Worm (Caenorhabditis elegans) whole organism, late embryonic: ENCODE data around the gene oac-42.
A peak's percentile ranks its signal among the peaks of the same experiment; 100 is the strongest.

ENCODE experiments used
- C38D4.7 ChIP-seq: fragments of 200-800 bp; sonication (Bioruptor generic); optimal IDR thresholded peaks from 2 replicates; lab custom pipeline; 2018; ENCODE audit warnings: mild to moderate bottlenecking, missing genetic modification characterization, moderate library complexity, missing compliant biosample characterization
- F13H6.1 ChIP-seq: sonication (generic microtip); optimal IDR thresholded peaks from 2 replicates; lab custom pipeline; 2016; ENCODE audit warnings: missing genetic modification characterization, missing compliant biosample characterization
- K02D7.2 ChIP-seq: sonication (generic microtip); optimal IDR thresholded peaks from 2 replicates; lab custom pipeline; 2017; ENCODE audit warnings: mild to moderate bottlenecking, missing genetic modification characterization, missing compliant biosample characterization
- K09A11.1 ChIP-seq: sonication (generic microtip); optimal IDR thresholded peaks from 2 replicates; lab custom pipeline; 2017; ENCODE audit warnings: antibody characterized with exemption, mild to moderate bottlenecking, missing genetic modification characterization, missing compliant biosample characterization; ENCODE audit not compliant: insufficient read depth
- T23F11.4 ChIP-seq: fragments of 200-800 bp; sonication (Bioruptor generic); optimal IDR thresholded peaks from 2 replicates; lab custom pipeline; 2018; ENCODE audit warnings: mild to moderate bottlenecking, missing genetic modification characterization, missing compliant biosample characterization
- ahr-1 ChIP-seq: sonication (generic microtip); optimal IDR thresholded peaks from 2 replicates; lab custom pipeline; 2016; ENCODE audit warnings: missing genetic modification characterization, missing compliant biosample characterization
- ceh-19 ChIP-seq: fragments of 200-800 bp; sonication (Bioruptor generic); optimal IDR thresholded peaks from 2 replicates; lab custom pipeline; 2018; ENCODE audit warnings: mild to moderate bottlenecking, missing genetic modification characterization, missing compliant biosample characterization
- ceh-24 ChIP-seq: sonication (generic microtip); optimal IDR thresholded peaks from 2 replicates; lab custom pipeline; 2016; ENCODE audit warnings: mild to moderate bottlenecking, missing genetic modification characterization, missing compliant biosample characterization
- ceh-30 ChIP-seq: fragments of 150-350 bp; optimal IDR thresholded peaks from 2 replicates; lab custom pipeline; 2014; ENCODE audit warnings: missing biosample characterization, missing genetic modification characterization
- ceh-34 ChIP-seq: sonication (generic microtip); optimal IDR thresholded peaks from 2 replicates; lab custom pipeline; 2016; ENCODE audit warnings: mild to moderate bottlenecking, missing genetic modification characterization, missing compliant biosample characterization
- ceh-48 ChIP-seq: sonication (generic microtip); optimal IDR thresholded peaks from 2 replicates; lab custom pipeline; 2016; ENCODE audit warnings: missing genetic modification characterization, inconsistent platforms, missing compliant biosample characterization
- ceh-6 ChIP-seq: fragments of 200-800 bp; sonication (Bioruptor generic); optimal IDR thresholded peaks from 2 replicates; lab custom pipeline; 2018; ENCODE audit warnings: mild to moderate bottlenecking, missing genetic modification characterization, missing compliant biosample characterization
- ceh-9 ChIP-seq: sonication (generic microtip); optimal IDR thresholded peaks from 2 replicates; lab custom pipeline; 2016; ENCODE audit warnings: mild to moderate bottlenecking, missing genetic modification characterization, inconsistent platforms, missing compliant biosample characterization
- che-1 ChIP-seq: sonication (generic microtip); optimal IDR thresholded peaks from 2 replicates; lab custom pipeline; 2016; ENCODE audit warnings: mild to moderate bottlenecking, missing genetic modification characterization, missing compliant biosample characterization
- dmd-4 ChIP-seq: sonication (generic microtip); optimal IDR thresholded peaks from 2 replicates; lab custom pipeline; 2016; ENCODE audit warnings: borderline replicate concordance, missing genetic modification characterization, missing compliant biosample characterization
- dve-1 ChIP-seq: sonication (generic microtip); optimal IDR thresholded peaks from 2 replicates; lab custom pipeline; 2017; ENCODE audit warnings: antibody characterized with exemption, mild to moderate bottlenecking, missing genetic modification characterization, missing compliant biosample characterization
- elt-2 ChIP-seq: sonication (generic microtip); optimal IDR thresholded peaks from 2 replicates; lab custom pipeline; 2016; ENCODE audit warnings: missing genetic modification reagents, missing genetic modification characterization, missing compliant biosample characterization
- elt-4 ChIP-seq: sonication (generic microtip); optimal IDR thresholded peaks from 2 replicates; lab custom pipeline; 2016; ENCODE audit warnings: missing genetic modification characterization, missing compliant biosample characterization
- ets-4 ChIP-seq: sonication (generic microtip); optimal IDR thresholded peaks from 2 replicates; lab custom pipeline; 2016; ENCODE audit warnings: missing genetic modification characterization, missing compliant biosample characterization
- eyg-1 ChIP-seq: sonication (generic microtip); optimal IDR thresholded peaks from 2 replicates; lab custom pipeline; 2016; ENCODE audit warnings: missing genotype, missing genetic modification characterization, missing compliant biosample characterization
- fkh-10 ChIP-seq: fragments of 150-350 bp; optimal IDR thresholded peaks from 2 replicates; lab custom pipeline; 2014; ENCODE audit warnings: missing biosample characterization, missing genetic modification reagents, missing genetic modification characterization
- hlh-13 ChIP-seq: fragments of 200-800 bp; sonication (Bioruptor generic); optimal IDR thresholded peaks from 2 replicates; lab custom pipeline; 2018; ENCODE audit warnings: mild to moderate bottlenecking, missing genetic modification characterization, missing compliant biosample characterization
- hlh-15 ChIP-seq: sonication (generic microtip); optimal IDR thresholded peaks from 2 replicates; lab custom pipeline; 2016; ENCODE audit warnings: missing genetic modification characterization, missing compliant biosample characterization
- hlh-30 ChIP-seq: sonication (generic microtip); optimal IDR thresholded peaks from 2 replicates; lab custom pipeline; 2017; ENCODE audit warnings: antibody characterized with exemption, missing genetic modification characterization, missing compliant biosample characterization; ENCODE audit not compliant: insufficient read depth
- hlh-6 ChIP-seq: sonication (generic microtip); optimal IDR thresholded peaks from 2 replicates; lab custom pipeline; 2016; ENCODE audit warnings: missing genotype, missing genetic modification characterization, missing compliant biosample characterization
- hlh-8 ChIP-seq: sonication (generic microtip); optimal IDR thresholded peaks from 2 replicates; lab custom pipeline; 2016; ENCODE audit warnings: missing genotype, missing genetic modification characterization, missing compliant biosample characterization
- madf-2 ChIP-seq: sonication (generic microtip); optimal IDR thresholded peaks from 2 replicates; lab custom pipeline; 2017; ENCODE audit warnings: missing genetic modification characterization, missing compliant biosample characterization
- mec-3 ChIP-seq: sonication (generic microtip); optimal IDR thresholded peaks from 2 replicates; lab custom pipeline; 2016; ENCODE audit warnings: borderline replicate concordance, missing genetic modification characterization, missing compliant biosample characterization
- nhr-11 ChIP-seq: fragments of 150-350 bp; optimal IDR thresholded peaks from 2 replicates; lab custom pipeline; 2014; ENCODE audit warnings: missing biosample characterization, missing genetic modification characterization
- nhr-232 ChIP-seq: sonication (generic microtip); optimal IDR thresholded peaks from 2 replicates; lab custom pipeline; 2016; ENCODE audit warnings: missing genetic modification characterization, missing compliant biosample characterization
- npax-4 ChIP-seq: sonication (generic microtip); optimal IDR thresholded peaks from 2 replicates; lab custom pipeline; 2016; ENCODE audit warnings: missing genetic modification characterization, missing compliant biosample characterization
- odd-2 ChIP-seq: sonication (generic microtip); optimal IDR thresholded peaks from 2 replicates; lab custom pipeline; 2017; ENCODE audit warnings: antibody characterized with exemption, mild to moderate bottlenecking, missing genetic modification characterization, missing compliant biosample characterization
- pag-3 ChIP-seq: sonication (generic microtip); optimal IDR thresholded peaks from 2 replicates; lab custom pipeline; 2016; ENCODE audit warnings: missing compliant biosample characterization, missing genetic modification characterization, borderline replicate concordance
- pat-9 ChIP-seq: fragments of 200-800 bp; sonication (Bioruptor generic); optimal IDR thresholded peaks from 2 replicates; lab custom pipeline; 2018; ENCODE audit warnings: mild to moderate bottlenecking, missing genetic modification characterization, moderate library complexity, missing compliant biosample characterization
- pha-4 ChIP-seq: fragments of 150-350 bp; optimal IDR thresholded peaks from 2 replicates; lab custom pipeline; 2018; ENCODE audit warnings: missing biosample characterization, missing genetic modification reagents, missing genetic modification characterization
- pqm-1 ChIP-seq: sonication (generic microtip); optimal IDR thresholded peaks from 2 replicates; lab custom pipeline; 2016; ENCODE audit warnings: missing genetic modification characterization, missing compliant biosample characterization
- ref-2 ChIP-seq: sonication (generic microtip); optimal IDR thresholded peaks from 2 replicates; lab custom pipeline; 2016; ENCODE audit warnings: missing genetic modification characterization, missing compliant biosample characterization
- rnt-1 ChIP-seq: sonication (generic microtip); optimal IDR thresholded peaks from 2 replicates; lab custom pipeline; 2016; ENCODE audit warnings: missing genetic modification characterization, missing compliant biosample characterization
- sox-4 ChIP-seq: sonication (generic microtip); optimal IDR thresholded peaks from 2 replicates; lab custom pipeline; 2017; ENCODE audit warnings: mild to moderate bottlenecking, missing genetic modification characterization, inconsistent platforms, missing compliant biosample characterization
- syd-9 ChIP-seq: sonication (generic microtip); optimal IDR thresholded peaks from 2 replicates; lab custom pipeline; 2016; ENCODE audit warnings: mild to moderate bottlenecking, missing genetic modification characterization, moderate library complexity, missing compliant biosample characterization
- tbx-7 ChIP-seq: sonication (generic microtip); optimal IDR thresholded peaks from 2 replicates; lab custom pipeline; 2016; ENCODE audit warnings: missing genotype, missing genetic modification characterization, missing compliant biosample characterization
- unc-42 ChIP-seq: sonication (generic microtip); optimal IDR thresholded peaks from 2 replicates; lab custom pipeline; 2016; ENCODE audit warnings: missing genotype, missing genetic modification characterization, missing compliant biosample characterization
- unc-86 ChIP-seq: sonication (generic microtip); optimal IDR thresholded peaks from 2 replicates; lab custom pipeline; 2016; ENCODE audit warnings: missing genetic modification characterization, missing compliant biosample characterization
- ztf-16 ChIP-seq: sonication (generic microtip); optimal IDR thresholded peaks from 2 replicates; lab custom pipeline; 2017; ENCODE audit warnings: missing genetic modification characterization, missing compliant biosample characterization

Gene oac-42

DNA sequence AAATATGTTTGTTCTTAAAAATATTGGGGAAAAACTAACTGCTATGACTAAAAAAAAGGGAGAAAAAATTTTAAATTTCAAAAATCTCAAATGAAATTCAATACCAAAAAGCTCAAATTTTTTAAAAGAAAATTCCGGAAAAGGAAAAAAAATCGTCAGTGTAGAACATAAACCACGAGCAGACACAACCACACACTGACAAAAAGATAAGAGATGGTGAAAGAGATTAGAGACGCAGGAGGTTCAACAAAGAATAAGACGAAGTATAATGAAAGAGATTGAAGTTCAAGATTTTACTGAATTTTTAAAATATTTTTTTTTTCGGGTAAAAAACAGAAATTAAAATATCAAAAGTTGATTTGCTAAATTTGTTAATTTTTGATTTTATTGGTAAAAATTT is 4.6 kb downstream of the oac-42 start (continued):
- TF ChIP-seq mec-3 (no peak), npax-4 (tag; lab: Kevin White, UChicago) (no peak)
- TF ChIP-seq, all 69 proteins: peak for 0

DNA sequence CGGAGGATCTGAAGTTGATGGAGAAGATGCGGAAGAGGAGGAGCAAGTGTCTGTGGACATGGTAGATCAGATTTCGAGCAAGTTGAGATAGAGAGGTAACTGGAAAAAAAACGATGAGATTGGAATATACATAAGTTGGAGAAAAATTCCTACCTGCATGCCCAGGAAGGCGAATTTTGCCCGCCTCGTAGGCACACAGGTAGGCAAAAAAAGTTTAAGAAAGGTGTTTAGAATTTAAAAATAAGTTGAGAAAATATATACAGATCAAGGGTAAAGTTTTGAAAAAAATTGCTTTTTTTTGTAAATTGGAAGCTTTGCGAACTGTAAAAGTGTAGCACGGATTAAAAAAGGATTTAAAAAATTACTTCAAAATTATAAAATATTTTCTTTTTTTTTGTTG is 5.1 kb downstream of the oac-42 start, which contains the start of gene nhr-84:
TSS of gene nhr-84 (minus strand) at position 101 of the 400 bp plus-strand sequence.
- TF ChIP-seq unc-86 (tag; lab: Kevin White, UChicago), result no peak
- TF ChIP-seq dmd-4 (tag; lab: Kevin White, UChicago), result no peak

DNA sequence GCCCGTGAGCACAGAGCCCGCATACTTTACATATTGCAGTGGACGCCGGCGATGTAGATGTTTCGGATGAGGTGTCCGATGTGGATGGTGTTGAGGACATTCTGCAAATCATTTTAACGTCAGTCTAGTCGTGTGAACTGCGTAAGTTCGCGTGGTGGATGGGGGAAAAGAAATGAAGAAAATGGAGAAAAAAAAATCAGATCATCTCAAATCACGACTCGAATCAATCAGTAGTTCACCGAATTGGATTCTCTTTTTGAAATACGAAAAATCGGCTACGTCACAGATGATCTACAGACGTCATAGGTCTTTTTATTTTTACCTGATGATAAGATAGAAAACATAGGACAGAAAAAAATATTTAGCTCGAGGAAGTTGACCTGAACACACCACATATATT is 8.3 kb downstream of the oac-42 start, which contains the start of gene nhr-102:
TSS of gene nhr-102 (minus strand) at position 101 of the 400 bp plus-strand sequence.
- TF ChIP-seq F13H6.1 (tag; lab: Kevin White, UChicago), result no peak
- TF ChIP-seq ceh-30, result no peak
- no peak for TF ChIP-seq hlh-13 (GFP tag; lab: Kevin White, UChicago)
- TF ChIP-seq fkh-10 (GFP tag; lab: Kevin White, UChicago), result no peak
- TF ChIP-seq ets-4 (tag; lab: Kevin White, UChicago), result no peak
- TF ChIP-seq dmd-4 (tag; lab: Kevin White, UChicago), result no peak
- TF ChIP-seq nhr-232 (tag; lab: Kevin White, UChicago), result no peak
- no peak for TF ChIP-seq ztf-16 (tag; lab: Kevin White, UChicago)
- TF ChIP-seq syd-9 (tag; lab: Kevin White, UChicago), result no peak
- no peak for TF ChIP-seq mec-3
- TF ChIP-seq unc-42 (tag; lab: Kevin White, UChicago), result no peak

DNA sequence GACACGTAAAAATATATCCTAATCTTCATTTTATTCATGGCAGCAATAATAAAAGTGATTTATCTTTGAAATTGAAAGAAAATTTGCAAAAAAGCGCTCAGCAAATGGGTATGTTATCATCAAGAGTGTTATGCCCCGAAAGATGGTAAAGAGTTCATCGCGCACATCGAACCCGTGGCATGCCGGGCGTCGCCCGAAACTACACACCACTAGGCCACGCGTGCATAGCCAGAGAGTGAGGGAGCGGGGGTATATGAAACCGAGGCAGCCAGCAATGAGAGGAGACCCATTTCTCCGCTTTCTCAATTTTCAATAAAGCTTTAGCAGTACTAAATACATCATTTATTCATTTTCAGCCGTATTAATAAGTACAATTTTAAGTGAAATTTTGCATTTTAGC is 10.8 kb downstream of the oac-42 start:
- peak; percentile 98 for TF ChIP-seq hlh-15
- peak; percentile 98 for TF ChIP-seq ceh-9 (tag; lab: Kevin White, UChicago)
- TF ChIP-seq madf-2 (tag; lab: Kevin White, UChicago), result peak; percentile 98
- peak; percentile 100 for TF ChIP-seq pat-9
- TF ChIP-seq tbx-7 (tag; lab: Kevin White, UChicago), result peak; percentile 82
- TF ChIP-seq elt-4 (tag; lab: Kevin White, UChicago), result peak; percentile 97
- peak; percentile 98 for TF ChIP-seq che-1 (tag; lab: Kevin White, UChicago)
- peak; percentile 99 for TF ChIP-seq unc-86 (tag; lab: Kevin White, UChicago)
- TF ChIP-seq ets-4 (tag; lab: Kevin White, UChicago), result peak; percentile 88
- no peak for TF ChIP-seq nhr-11 (tag; lab: Kevin White, UChicago)
- TF ChIP-seq hlh-13 (GFP tag; lab: Kevin White, UChicago), result peak; percentile 99
- peak; percentile 99 for TF ChIP-seq ceh-24
- peak; percentile 93 for TF ChIP-seq K09A11.1 (tag; lab: Kevin White, UChicago)
- peak; percentile 99 for TF ChIP-seq hlh-6
- TF ChIP-seq dve-1 (tag; lab: Kevin White, UChicago), result peak; percentile 96
- TF ChIP-seq odd-2 (tag; lab: Kevin White, UChicago), result peak; percentile 91
- peak; percentile 99 for TF ChIP-seq K02D7.2 (tag; lab: Kevin White, UChicago)
- peak; percentile 99 for TF ChIP-seq pqm-1 (tag; lab: Kevin White, UChicago)
- TF ChIP-seq eyg-1 (tag; lab: Kevin White, UChicago), result peak; percentile 99
- TF ChIP-seq ceh-6, result peak; percentile 99
- TF ChIP-seq fkh-10 (GFP tag; lab: Kevin White, UChicago), result peak; percentile 76
- TF ChIP-seq ref-2 (tag; lab: Kevin White, UChicago), result peak; percentile 99
- peak; percentile 99 for TF ChIP-seq ceh-34 (tag; lab: Kevin White, UChicago)
- TF ChIP-seq ahr-1 (tag; lab: Kevin White, UChicago), result peak; percentile 98
- TF ChIP-seq ceh-19, result peak; percentile 99
- peak; percentile 98 for TF ChIP-seq C38D4.7 (GFP tag; lab: Kevin White, UChicago)
- TF ChIP-seq ztf-16 (tag; lab: Kevin White, UChicago), result peak; percentile 99
- peak; percentile 87 for TF ChIP-seq ceh-30
- TF ChIP-seq nhr-232 (tag; lab: Kevin White, UChicago), result peak; percentile 99
- peak; percentile 90 for TF ChIP-seq hlh-30 (tag; lab: Kevin White, UChicago)
- peak; percentile 98 for TF ChIP-seq dmd-4 (tag; lab: Kevin White, UChicago)
- TF ChIP-seq ceh-48, result peak; percentile 99
- peak; percentile 99 for TF ChIP-seq syd-9 (tag; lab: Kevin White, UChicago)
- peak; percentile 99 for TF ChIP-seq T23F11.4
- peak; percentile 96 for TF ChIP-seq hlh-8 (tag; lab: Kevin White, UChicago)
- peak; percentile 98 for TF ChIP-seq rnt-1
- peak; percentile 96 for TF ChIP-seq pag-3
- TF ChIP-seq elt-2, result peak; percentile 99
- TF ChIP-seq pha-4 (tag; lab: Kevin White, UChicago), result no peak
- TF ChIP-seq sox-4 (tag; lab: Kevin White, UChicago), result peak; percentile 99
